Worm (Caenorhabditis elegans): ENCODE results near the gene haf-2.

Gene haf-2

DNA sequence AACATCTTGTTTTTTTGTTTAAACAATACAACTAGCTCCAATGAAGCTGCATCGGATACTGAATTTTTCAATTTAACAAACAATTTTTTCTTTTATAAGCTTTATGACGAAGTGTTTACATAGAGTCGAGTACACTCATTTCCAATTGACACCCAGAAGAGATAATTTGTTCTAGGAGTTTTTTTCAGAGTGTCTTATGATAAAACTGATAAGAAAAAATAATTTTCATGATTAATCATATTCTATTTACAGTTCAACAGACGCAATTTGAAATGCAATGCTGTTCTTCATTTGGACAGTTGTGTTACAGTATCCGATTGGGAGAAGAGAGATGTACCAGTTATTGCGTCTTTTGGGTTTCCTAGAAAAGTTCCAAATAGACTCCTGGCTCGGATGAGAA lies 25.7 kb upstream of the haf-2 start:
- TF ChIP-seq fos-1 (tag; optimal IDR thresholded peaks at IDR 0.05) = peak; percentile 51
- TF ChIP-seq aly-2 (tag; optimal IDR thresholded peaks at IDR 0.05) = no peak

DNA sequence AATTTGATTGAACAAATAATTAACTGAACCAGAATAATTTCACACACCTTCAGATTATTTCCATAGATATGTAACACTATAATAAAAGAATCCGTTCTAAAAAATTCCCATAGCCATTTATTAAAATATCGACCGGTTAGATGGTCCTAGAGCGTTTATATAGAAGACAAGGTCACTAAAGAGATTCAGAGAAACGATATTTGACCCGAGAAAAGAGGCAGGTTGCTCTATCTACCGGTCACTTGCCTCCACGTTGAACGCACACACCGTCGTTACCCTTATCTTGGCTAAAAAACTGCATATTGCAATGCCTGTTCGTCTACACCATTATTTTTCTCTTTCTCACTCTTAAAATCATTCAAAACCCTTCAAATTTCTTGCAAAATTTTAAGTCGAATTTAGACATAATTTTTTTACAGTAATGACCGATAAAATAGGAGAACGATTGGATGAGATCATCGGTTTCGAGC lies 25.0 kb upstream of the haf-2 start, which contains the start of gene C07D10.5:
Gene C07D10.5 (plus strand): TSS at position 420 of the 470 bp plus-strand sequence.
- no peak for TF ChIP-seq alr-1 (tag; optimal IDR thresholded peaks at IDR 0.05)
- TF ChIP-seq Y55F3AM.14 (GFP tag; optimal IDR thresholded peaks at IDR 0.05) = no peak
- no peak for TF ChIP-seq nhr-77 (tag; optimal IDR thresholded peaks at IDR 0.05)
- TF ChIP-seq nhr-12 (tag; optimal IDR thresholded peaks at IDR 0.05) = no peak
- TF ChIP-seq sem-4 (tag; optimal IDR thresholded peaks at IDR 0.05) = no peak
- no peak for TF ChIP-seq snpc-4 (tag; optimal IDR thresholded peaks at IDR 0.05)
- no peak for TF ChIP-seq nhr-10 (tag; optimal IDR thresholded peaks at IDR 0.05)

DNA sequence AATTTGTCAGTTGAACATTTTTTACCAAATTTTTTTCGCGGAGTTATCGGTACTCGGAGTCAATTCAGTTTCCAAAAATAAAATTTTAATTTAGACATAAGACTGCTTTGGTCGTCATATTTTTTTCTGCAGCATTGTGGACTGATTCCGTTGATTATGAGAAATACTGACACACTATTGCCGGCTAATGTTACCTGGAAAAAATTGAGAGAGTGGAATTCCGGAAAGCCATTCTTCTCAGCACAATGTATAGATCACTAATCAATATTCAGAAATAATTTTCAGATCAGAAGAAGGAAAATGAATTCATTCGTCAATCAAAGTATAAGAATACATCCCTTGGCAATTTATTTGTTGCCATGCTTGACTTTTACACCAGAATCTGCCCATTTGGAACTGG lies 22.8 kb upstream of the haf-2 start, which contains the start of gene C07D10.6:
Gene C07D10.6 (plus strand): TSS at position 301 of the 400 bp plus-strand sequence.
- TF ChIP-seq ztf-4 (tag; optimal IDR thresholded peaks at IDR 0.05) (no peak), lsy-2 (tag; optimal IDR thresholded peaks at IDR 0.05) (no peak), F13H6.1 (tag; optimal IDR thresholded peaks at IDR 0.05) (no peak), C34F6.9 (tag; optimal IDR thresholded peaks at IDR 0.05) (no peak), ceh-82 (tag; optimal IDR thresholded peaks at IDR 0.05) (no peak), unc-62 (GFP tag; optimal IDR thresholded peaks at IDR 0.05) (no peak), crh-2 (tag; optimal IDR thresholded peaks at IDR 0.05) (no peak), snpc-4 (tag; optimal IDR thresholded peaks at IDR 0.05) (no peak), blmp-1 (tag; optimal IDR thresholded peaks at IDR 0.05; ENCODE audit: insufficient read depth) (no peak), aly-2 (tag; optimal IDR thresholded peaks at IDR 0.05) (no peak), peb-1 (tag; optimal IDR thresholded peaks at IDR 0.05) (no peak), nhr-6 (tag; optimal IDR thresholded peaks at IDR 0.05) (no peak), mdl-1 (tag; optimal IDR thresholded peaks at IDR 0.05) (no peak), ztf-11 (tag; optimal IDR thresholded peaks at IDR 0.05) (no peak), zag-1 (tag; optimal IDR thresholded peaks at IDR 0.05) (no peak), nhr-12 (tag; optimal IDR thresholded peaks at IDR 0.05) (no peak)

DNA sequence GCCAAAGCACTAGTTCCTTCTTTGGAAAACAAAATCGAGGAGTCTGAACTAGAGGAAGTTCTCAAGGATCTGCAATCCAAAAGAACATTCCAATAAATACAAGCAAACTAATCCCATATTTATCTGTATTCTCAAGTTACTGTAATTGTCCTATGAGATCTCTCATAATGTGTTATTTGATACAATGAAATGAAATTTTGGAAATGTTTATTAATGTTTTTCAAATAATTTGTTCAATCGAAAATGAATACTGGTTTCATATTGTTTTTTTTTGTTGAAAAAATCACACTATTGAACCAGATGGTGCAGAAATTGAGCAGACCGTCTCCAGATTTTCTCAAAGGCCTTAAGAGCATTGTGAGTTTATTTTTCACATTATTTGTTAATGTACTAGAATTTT lies 18.8 kb upstream of the haf-2 start, which contains the start of gene F43E2.1:
Gene F43E2.1 (plus strand): TSS at position 301 of the 400 bp plus-strand sequence.
- TF ChIP-seq nhr-6 (tag; optimal IDR thresholded peaks at IDR 0.05) = no peak
- TF ChIP-seq crh-2 (tag; optimal IDR thresholded peaks at IDR 0.05) = no peak
- no peak for TF ChIP-seq ama-1 (optimal IDR thresholded peaks at IDR 0.05)
- no peak for TF ChIP-seq gmeb-1 (tag; optimal IDR thresholded peaks at IDR 0.05)
- TF ChIP-seq mbf-1 (tag; optimal IDR thresholded peaks at IDR 0.05) = no peak
- TF ChIP-seq lin-39 (tag; optimal IDR thresholded peaks at IDR 0.05) = no peak
- TF ChIP-seq nhr-77 (tag; optimal IDR thresholded peaks at IDR 0.05) = no peak
- TF ChIP-seq mab-5 (tag; optimal IDR thresholded peaks at IDR 0.05) = no peak
- no peak for TF ChIP-seq unc-62 (GFP tag; optimal IDR thresholded peaks at IDR 0.05)
- TF ChIP-seq nhr-25 (tag; optimal IDR thresholded peaks at IDR 0.05) = no peak
- TF ChIP-seq ceh-82 (tag; optimal IDR thresholded peaks at IDR 0.05) = no peak
- no peak for TF ChIP-seq F13H6.1 (tag; optimal IDR thresholded peaks at IDR 0.05)
- TF ChIP-seq skn-1 (tag; optimal IDR thresholded peaks at IDR 0.05) = no peak
- no peak for TF ChIP-seq blmp-1 (tag; optimal IDR thresholded peaks at IDR 0.05; ENCODE audit: insufficient read depth)
- no peak for TF ChIP-seq nhr-12 (tag; optimal IDR thresholded peaks at IDR 0.05)
- TF ChIP-seq unc-39 (tag; optimal IDR thresholded peaks at IDR 0.05) = no peak
- no peak for TF ChIP-seq peb-1 (tag; optimal IDR thresholded peaks at IDR 0.05)
- TF ChIP-seq elt-3 (tag; optimal IDR thresholded peaks at IDR 0.05) = no peak

DNA sequence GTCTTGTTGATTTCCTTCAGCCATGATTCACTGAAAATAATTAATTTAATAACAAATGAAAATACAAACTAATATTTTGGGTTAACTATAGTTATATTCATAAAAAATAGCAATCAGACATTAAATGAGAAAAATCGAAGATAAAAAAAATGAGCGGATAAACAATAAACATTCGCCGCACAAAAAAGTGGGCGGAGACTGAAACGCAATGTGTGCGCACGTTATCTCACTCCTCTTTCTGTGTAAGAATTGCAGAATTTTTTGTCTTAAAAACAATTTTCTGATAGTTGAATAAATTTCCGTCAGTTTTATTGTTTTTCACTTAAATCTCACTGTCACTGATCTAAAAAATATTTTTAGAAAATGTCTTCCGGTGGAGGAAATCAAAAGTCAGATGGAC lies 17.9 kb upstream of the haf-2 start, which contains the start of the genes mtch-1 and rpb-4:
Gene mtch-1 (minus strand): TSS at position 24 of the 400 bp plus-strand sequence.
Gene rpb-4 (plus strand): TSS at position 353 of the 400 bp plus-strand sequence.
- TF ChIP-seq mdl-1 (tag; optimal IDR thresholded peaks at IDR 0.05) (no peak), elt-3 (tag; optimal IDR thresholded peaks at IDR 0.05) (no peak), unc-55 (GFP tag; optimal IDR thresholded peaks at IDR 0.05) (peak; percentile 71), nhr-129 (tag; optimal IDR thresholded peaks at IDR 0.05) (peak; percentile 67), sma-3 (GFP tag; optimal IDR thresholded peaks at IDR 0.05) (peak; percentile 18), snpc-4 (tag; optimal IDR thresholded peaks at IDR 0.05) (no peak), sem-4 (tag; optimal IDR thresholded peaks at IDR 0.05) (no peak), fos-1 (tag; optimal IDR thresholded peaks at IDR 0.05) (peak; percentile 26), sma-9 (GFP tag; optimal IDR thresholded peaks at IDR 0.05) (peak; percentile 6), sma-9 (tag; optimal IDR thresholded peaks at IDR 0.05) (no peak), crh-2 (tag; optimal IDR thresholded peaks at IDR 0.05) (peak; percentile 29), C34F6.9 (tag; optimal IDR thresholded peaks at IDR 0.05) (peak; percentile 54), lsy-2 (tag; optimal IDR thresholded peaks at IDR 0.05) (peak in 1 of 2 experiments; percentile 61), lin-13 (GFP tag; optimal IDR thresholded peaks at IDR 0.05) (peak; percentile 24)
